Fruit fly (Drosophila melanogaster): ENCODE results near the gene CG15864.

DNA sequence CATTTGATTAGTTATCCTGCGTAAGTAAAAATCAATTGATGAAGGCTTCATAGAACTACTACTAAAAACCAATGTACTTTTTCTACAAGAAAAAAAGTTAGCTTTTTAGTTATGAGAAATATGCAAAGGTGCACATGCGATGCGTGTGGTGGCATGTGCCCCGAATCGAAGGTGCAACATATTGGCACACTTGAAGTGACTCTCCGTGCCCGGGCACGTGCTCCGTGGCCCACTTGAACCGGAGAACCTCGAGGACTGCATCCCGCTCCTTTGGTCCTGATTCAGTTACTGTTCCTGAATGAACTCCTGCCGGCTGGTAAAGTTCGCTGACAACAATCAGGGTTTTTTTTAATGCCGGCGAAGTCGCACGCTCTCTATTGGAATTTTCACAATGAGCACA, 42.2 kb upstream of the CG15864 start:
- TF ChIP-seq Hmx (GFP tag; optimal IDR thresholded peaks at IDR 0.05) (no peak), Gsc (GFP tag; IDR thresholded peaks at IDR 0.05) (no peak), dati (GFP tag; IDR thresholded peaks at IDR 0.05) (no peak), CG12236 (GFP tag; optimal IDR thresholded peaks at IDR 0.05) (no peak), Dll (GFP tag; IDR thresholded peaks at IDR 0.05; ENCODE audit: partially characterized antibody) (no peak), row (GFP tag; IDR thresholded peaks at IDR 0.05) (no peak)
